Worm (Caenorhabditis elegans) whole organism, young adult: ENCODE data around the gene lgc-26.

Source experiments
- F55B11.4 ChIP-seq: sonication (generic microtip); optimal IDR thresholded peaks from 2 replicates; lab custom pipeline; 2016; ENCODE audit warnings: missing compliant biosample characterization, missing genetic modification characterization, borderline replicate concordance; ENCODE audit not compliant: insufficient read depth
- T07F8.4 ChIP-seq: sonication (generic microtip); optimal IDR thresholded peaks from 2 replicates; lab custom pipeline; 2016; ENCODE audit warnings: mild to moderate bottlenecking, missing genetic modification characterization, moderate library complexity, missing compliant biosample characterization
- T26A5.8 ChIP-seq: sonication (generic microtip); optimal IDR thresholded peaks from 2 replicates; lab custom pipeline; 2016; ENCODE audit warnings: missing genetic modification characterization, missing compliant biosample characterization
- ama-1 ChIP-seq, 3 experiments: fragments of 150-350 bp in 1 of 3; sonication (generic microtip) in 2 of 3; optimal IDR thresholded peaks; 2 replicates each; lab custom pipeline; 2014 to 2018; ENCODE audit warnings: missing biosample characterization in 2 of 3, missing genetic modification characterization in 2 of 3, missing genetic modification reagents in 2 of 3
- ceh-58 ChIP-seq: fragments of 200-800 bp; sonication (Bioruptor generic); IDR thresholded peaks from 2 replicates; pipeline ENCODE4 v1.3.6; 2022; ENCODE audit warnings: missing genetic modification characterization, missing compliant biosample characterization
- dox-1 ChIP-seq: fragments of 200-800 bp; sonication (Bioruptor generic); IDR thresholded peaks from 2 replicates; pipeline ENCODE4 v1.3.6; 2022; ENCODE audit warnings: missing genetic modification reagents, missing genetic modification characterization, missing compliant biosample characterization
- efl-1 ChIP-seq: fragments of 150-350 bp; optimal IDR thresholded peaks from 2 replicates; lab custom pipeline; 2014; ENCODE audit warnings: missing biosample characterization, missing genetic modification reagents, missing genetic modification characterization
- ekl-4 ChIP-seq: fragments of 200-800 bp; sonication (Bioruptor generic); IDR thresholded peaks from 2 replicates; pipeline ENCODE4 v1.3.6; 2022; ENCODE audit warnings: missing genetic modification reagents, missing genetic modification characterization, missing compliant biosample characterization
- fkh-3 ChIP-seq: sonication (generic microtip); optimal IDR thresholded peaks from 2 replicates; lab custom pipeline; 2016; ENCODE audit warnings: mild to moderate bottlenecking, missing genetic modification characterization, missing compliant biosample characterization
- hmg-1.2 ChIP-seq: fragments of 200-800 bp; sonication (Bioruptor generic); IDR thresholded peaks from 2 replicates; pipeline ENCODE4 v1.3.6; 2022; ENCODE audit warnings: missing genetic modification reagents, missing genetic modification characterization, missing compliant biosample characterization
- lsl-1 ChIP-seq: fragments of 200-800 bp; sonication (Bioruptor generic); optimal IDR thresholded peaks from 2 replicates; lab custom pipeline; 2018; ENCODE audit warnings: mild to moderate bottlenecking, missing genetic modification characterization, moderate library complexity, missing compliant biosample characterization
- madf-3 ChIP-seq: fragments of 200-800 bp; sonication (Bioruptor generic); IDR thresholded peaks from 2 replicates; pipeline ENCODE4 v1.3.6; 2022; ENCODE audit warnings: missing genetic modification reagents, missing genetic modification characterization, missing compliant biosample characterization
- madf-6 ChIP-seq: fragments of 200-800 bp; sonication (Bioruptor generic); IDR thresholded peaks from 2 replicates; pipeline ENCODE4 v1.3.6; 2022; ENCODE audit warnings: missing genetic modification reagents, missing genetic modification characterization, missing compliant biosample characterization
- madf-8 ChIP-seq: fragments of 200-800 bp; sonication (Bioruptor generic); conservative IDR thresholded peaks from 2 replicates; pipeline ENCODE4 v1.3.6; 2022; ENCODE audit warnings: missing genetic modification reagents, missing genetic modification characterization, missing compliant biosample characterization
- nhr-27 ChIP-seq: fragments of 200-800 bp; sonication (Bioruptor generic); optimal IDR thresholded peaks from 2 replicates; lab custom pipeline; 2018; ENCODE audit warnings: mild to moderate bottlenecking, missing genetic modification characterization, moderate library complexity, missing compliant biosample characterization

Gene lgc-26

ce11 chrV:311485-312090 lies 43.5 kb downstream of the lgc-26 start, which contains the start of gene phf-10 (continued):
- peak; percentile 87 for TF ChIP-seq efl-1 (GFP tag; lab: Kevin White, UChicago)
- TF ChIP-seq lsl-1, result peak; percentile 19
- TF ChIP-seq hmg-1.2 (GFP tag; lab: Robert Waterston, UW), result peak; percentile 16; the same call in 1 of the 2 replicates
- no peak for TF ChIP-seq ama-1 (optimal IDR thresholded peaks at IDR 0.05; lab: Kevin White, UChicago)
- TF ChIP-seq ama-1 (GFP tag; optimal IDR thresholded peaks at IDR 0.05; lab: Kevin White, UChicago), result no peak
- TF ChIP-seq F55B11.4 (tag; lab: Kevin White, UChicago), result no peak
- TF ChIP-seq T26A5.8 (tag; lab: Kevin White, UChicago), result no peak
- TF ChIP-seq fkh-3 (tag; lab: Kevin White, UChicago), result no peak
- 0 out of 2 replicates have a peak, but pooled peaks have one; percentile 27 for TF ChIP-seq dox-1 (GFP tag; lab: Robert Waterston, UW)
- TF ChIP-seq madf-6 (GFP tag; lab: Robert Waterston, UW), result peak; percentile 68
- no peak for TF ChIP-seq madf-3 (GFP tag; lab: Robert Waterston, UW)
- TF ChIP-seq, all 124 proteins: peak for 13

- TF ChIP-seq T07F8.4 (no peak), lsl-1 (peak; percentile 14), madf-8 (no peak), ceh-58 (GFP tag; lab: Robert Waterston, UW) (no peak)
Measured at ce11 chrV:312421-312820, 44.3 kb downstream of the lgc-26 start, which contains the start of gene nhr-15. Gene nhr-15, plus strand, starts transcription at chrV:312721.

- 0 out of 2 replicates have a peak, but pooled peaks have one; percentile 23 for TF ChIP-seq dox-1 (GFP tag; lab: Robert Waterston, UW)
Measured at ce11 chrV:316919-317318, 48.8 kb downstream of the lgc-26 start.

- TF ChIP-seq ekl-4, result no peak
- TF ChIP-seq nhr-27 (tag; lab: Kevin White, UChicago), result no peak
- TF ChIP-seq ama-1 (optimal IDR thresholded peaks at IDR 0.05; lab: Kevin White, UChicago), result no peak
- no peak for TF ChIP-seq ama-1 (GFP tag; optimal IDR thresholded peaks at IDR 0.05; lab: Kevin White, UChicago)
Measured at ce11 chrV:320009-320408, 51.9 kb downstream of the lgc-26 start.
